Fruit fly (Drosophila melanogaster): ENCODE data around the gene Pgant4.

Gene Pgant4

DNA sequence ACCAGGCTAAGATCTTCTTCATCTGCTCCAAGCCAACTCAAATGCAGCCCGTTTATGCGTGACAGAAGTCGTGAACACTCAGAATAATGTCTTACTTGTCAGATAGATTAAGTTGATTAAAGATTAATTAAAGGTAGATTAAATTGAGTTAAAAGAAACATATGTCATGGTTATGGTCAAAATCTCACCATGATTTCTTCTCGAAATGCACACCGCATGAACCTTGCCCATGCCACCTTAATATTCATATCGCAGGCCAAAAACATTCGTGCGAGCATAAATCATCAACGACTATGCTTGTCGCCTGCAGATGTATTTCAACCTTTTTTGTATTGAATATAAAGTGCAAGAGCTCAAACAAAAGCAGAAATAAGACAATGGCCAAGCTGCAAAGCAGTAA lies 35.3 kb upstream of the Pgant4 start (continued):
- no peak for TF ChIP-seq Fer2 (tag; optimal IDR thresholded peaks at IDR 0.05)
- TF ChIP-seq onecut (GFP tag; IDR thresholded peaks at IDR 0.05), result peak; percentile 71
- TF ChIP-seq CG6683 (GFP tag; optimal IDR thresholded peaks at IDR 0.05), result no peak
- peak; percentile 50; the same call in 1 of the 2 replicates for TF ChIP-seq chm (GFP tag; IDR thresholded peaks at IDR 0.05)
- peak; percentile 37 for TF ChIP-seq CG14710 (tag; optimal IDR thresholded peaks at IDR 0.05)
- TF ChIP-seq NfI (GFP tag; optimal IDR thresholded peaks at IDR 0.05), result peak; percentile 36
- peak; percentile 59 for TF ChIP-seq CG10267 (tag; optimal IDR thresholded peaks at IDR 0.05)
- TF ChIP-seq Nf-YA (GFP tag; IDR thresholded peaks at IDR 0.05), result peak; percentile 55; the same call in 1 of the 2 replicates
- no peak for TF ChIP-seq aop (GFP tag; IDR thresholded peaks at IDR 0.05)
- TF ChIP-seq nerfin-2 (GFP tag; IDR thresholded peaks at IDR 0.05; ENCODE audit: partially characterized antibody), result no peak
- TF ChIP-seq Sox100B (GFP tag; optimal IDR thresholded peaks at IDR 0.05), result peak; percentile 67
- peak; percentile 49 for TF ChIP-seq ind (GFP tag; optimal IDR thresholded peaks at IDR 0.05)
- no peak for TF ChIP-seq Antp (GFP tag; optimal IDR thresholded peaks at IDR 0.05)
- TF ChIP-seq CG8924 (tag; optimal IDR thresholded peaks at IDR 0.05), result peak; percentile 72
- TF ChIP-seq Mad (GFP tag; optimal IDR thresholded peaks at IDR 0.05), result no peak
- TF ChIP-seq CG9876 (GFP tag; optimal IDR thresholded peaks at IDR 0.05), result no peak
- no peak for TF ChIP-seq jumu (GFP tag; optimal IDR thresholded peaks at IDR 0.05)
- TF ChIP-seq CG33213 (GFP tag; optimal IDR thresholded peaks at IDR 0.05), result no peak
- TF ChIP-seq CG6689 (GFP tag; IDR thresholded peaks at IDR 0.05), result peak; percentile 77
- TF ChIP-seq E2f1 (GFP tag; IDR thresholded peaks at IDR 0.05), result peak; percentile 49
- no peak for TF ChIP-seq pan (optimal IDR thresholded peaks at IDR 0.05)
- peak in 1 of 2 experiments; percentile 81 for TF ChIP-seq pan (GFP tag; optimal IDR thresholded peaks at IDR 0.05 in 1 of 2, IDR thresholded peaks at IDR 0.05 in 1 of 2)
- no peak for TF ChIP-seq CG9932 (GFP tag; IDR thresholded peaks at IDR 0.05)
- TF ChIP-seq Dp (GFP tag; optimal IDR thresholded peaks at IDR 0.05), result no peak
- no peak for TF ChIP-seq sc (optimal IDR thresholded peaks at IDR 0.05)
- no peak for TF ChIP-seq sc (GFP tag; optimal IDR thresholded peaks at IDR 0.05)
- no peak for TF ChIP-seq Gsc (GFP tag; IDR thresholded peaks at IDR 0.05)
- TF ChIP-seq luna (GFP tag; optimal IDR thresholded peaks at IDR 0.05), result no peak
- no peak for TF ChIP-seq CG16779 (GFP tag; IDR thresholded peaks at IDR 0.05)
- no peak for TF ChIP-seq CkIIα-i1 (GFP tag; IDR thresholded peaks at IDR 0.05)
- no peak for TF ChIP-seq CG34376 (GFP tag; optimal IDR thresholded peaks at IDR 0.05)
- peak; percentile 84 for TF ChIP-seq Med (GFP tag)
- peak; percentile 55 for TF ChIP-seq CG4820 (GFP tag; optimal IDR thresholded peaks at IDR 0.05)
- TF ChIP-seq Doc3 (GFP tag; IDR thresholded peaks at IDR 0.05; ENCODE audit: partially characterized antibody), result no peak
- TF ChIP-seq CrebB (tag; optimal IDR thresholded peaks at IDR 0.05), result peak; percentile 50
- TF ChIP-seq CG33557 (GFP tag; optimal IDR thresholded peaks at IDR 0.05), result peak; percentile 18
- TF ChIP-seq gsb-n (tag; optimal IDR thresholded peaks at IDR 0.05), result no peak
- no peak for TF ChIP-seq CG4282 (GFP tag; optimal IDR thresholded peaks at IDR 0.05)
- no peak for TF ChIP-seq maf-S (GFP tag; optimal IDR thresholded peaks at IDR 0.05)
- TF ChIP-seq Lpt (GFP tag; optimal IDR thresholded peaks at IDR 0.05), result no peak
- peak; percentile 35 for TF ChIP-seq CG12659 (GFP tag; optimal IDR thresholded peaks at IDR 0.05)
- TF ChIP-seq ems (GFP tag; optimal IDR thresholded peaks at IDR 0.05), result peak; percentile 4
- no peak for TF ChIP-seq pfk (GFP tag; optimal IDR thresholded peaks at IDR 0.05)
- TF ChIP-seq CG10147 (GFP tag; optimal IDR thresholded peaks at IDR 0.05), result peak; percentile 1
- TF ChIP-seq CG7372 (GFP tag; IDR thresholded peaks at IDR 0.05), result 0 out of 2 replicates have a peak, but pooled peaks have one; percentile 14
- TF ChIP-seq tap (tag; optimal IDR thresholded peaks at IDR 0.05), result peak; percentile 84
- TF ChIP-seq CG5180 (GFP tag; optimal IDR thresholded peaks at IDR 0.05), result peak; percentile 57
- peak; percentile 49 for TF ChIP-seq CG6813 (GFP tag; optimal IDR thresholded peaks at IDR 0.05)
- TF ChIP-seq CG18619 (GFP tag; optimal IDR thresholded peaks at IDR 0.05), result no peak
- no peak for TF ChIP-seq CG9727 (GFP tag; optimal IDR thresholded peaks at IDR 0.05)
- no peak for TF ChIP-seq stwl (tag; optimal IDR thresholded peaks at IDR 0.05)
- TF ChIP-seq MESR4 (GFP tag; optimal IDR thresholded peaks at IDR 0.05), result no peak
